Fruit fly (Drosophila melanogaster) whole organism, embryonic: ENCODE data around the gene CG16736.
A peak's percentile ranks its signal among the peaks of the same experiment; 100 is the strongest.

Source experiments
- Blimp-1 ChIP-seq: fragments of 200-800 bp; sonication (Bioruptor generic); optimal IDR thresholded peaks from 3 replicates; lab custom pipeline; 2018; ENCODE audit warnings: missing biosample characterization, missing genetic modification characterization, mild to moderate bottlenecking, moderate library complexity, missing genetic modification reagents
- CG11723 ChIP-seq: fragments of 200-800 bp; sonication (Bioruptor generic); optimal IDR thresholded peaks from 2 replicates; lab custom pipeline; 2017; ENCODE audit warnings: missing biosample characterization, mild to moderate bottlenecking, missing genetic modification characterization
- CG12744 ChIP-seq: fragments of 200-800 bp; sonication (Bioruptor generic); optimal IDR thresholded peaks from 2 replicates; lab custom pipeline; 2016; ENCODE audit warnings: missing biosample characterization, missing genetic modification characterization
- CG14860 ChIP-seq: fragments of 200-800 bp; sonication (Bioruptor generic); IDR thresholded peaks from 3 replicates; pipeline ENCODE4 v1.3.6; 2022; ENCODE audit warnings: missing biosample characterization, missing genetic modification characterization; ENCODE audit not compliant: partially characterized antibody
- CG1602 ChIP-seq: fragments of 200-800 bp; sonication (Bioruptor generic); optimal IDR thresholded peaks from 3 replicates; lab custom pipeline; 2016; ENCODE audit warnings: missing biosample characterization, missing genetic modification characterization
- CG16863 ChIP-seq: fragments of 200-800 bp; sonication (Bioruptor generic); optimal IDR thresholded peaks from 3 replicates; lab custom pipeline; 2016; ENCODE audit warnings: missing biosample characterization, missing genetic modification characterization
- CG17385 ChIP-seq: fragments of 200-800 bp; sonication (Bioruptor generic); optimal IDR thresholded peaks from 3 replicates; lab custom pipeline; 2018; ENCODE audit warnings: missing biosample characterization, mild to moderate bottlenecking, missing genetic modification characterization
- CG2199 ChIP-seq: fragments of 200-800 bp; sonication (Bioruptor generic); IDR thresholded peaks from 3 replicates; pipeline ENCODE4 v1.3.6; 2022; ENCODE audit warnings: missing biosample characterization, missing genetic modification characterization
- CG33213 ChIP-seq: fragments of 200-800 bp; sonication (Bioruptor generic); optimal IDR thresholded peaks from 3 replicates; lab custom pipeline; 2016; ENCODE audit warnings: missing biosample characterization, missing genetic modification characterization
- CG33557 ChIP-seq: fragments of 200-800 bp; sonication (Bioruptor generic); optimal IDR thresholded peaks from 2 replicates; lab custom pipeline; 2019; ENCODE audit warnings: missing biosample characterization, mild to moderate bottlenecking, missing genetic modification characterization, moderate library complexity
- CG4617 ChIP-seq: fragments of 200-800 bp; sonication (Bioruptor generic); optimal IDR thresholded peaks from 3 replicates; lab custom pipeline; 2016; ENCODE audit warnings: missing biosample characterization, missing genetic modification characterization, borderline replicate concordance
- CG4820 ChIP-seq: fragments of 200-800 bp; sonication (Bioruptor generic); optimal IDR thresholded peaks from 3 replicates; lab custom pipeline; 2016; ENCODE audit warnings: missing biosample characterization, missing genetic modification characterization
- CG7271 ChIP-seq: fragments of 200-800 bp; sonication (Bioruptor generic); optimal IDR thresholded peaks from 2 replicates; lab custom pipeline; 2018; ENCODE audit warnings: missing biosample characterization, mild to moderate bottlenecking, missing genetic modification characterization, moderate library complexity
- CG7987 ChIP-seq: fragments of 200-800 bp; sonication (Bioruptor generic); optimal IDR thresholded peaks from 2 replicates; lab custom pipeline; 2018; ENCODE audit warnings: missing biosample characterization, mild to moderate bottlenecking, missing genetic modification characterization, moderate library complexity
- CG9932 ChIP-seq: fragments of 200-800 bp; sonication (Bioruptor generic); IDR thresholded peaks from 2 replicates; pipeline ENCODE4 v1.3.6; 2022; ENCODE audit warnings: missing biosample characterization, missing genetic modification characterization
- CTCF ChIP-seq: fragments of 200-800 bp; sonication (Bioruptor generic); optimal IDR thresholded peaks from 2 replicates; lab custom pipeline; 2017; ENCODE audit warnings: missing biosample characterization, mild to moderate bottlenecking, missing genetic modification characterization, moderate library complexity
- Deaf1 ChIP-seq: fragments of 200-800 bp; optimal IDR thresholded peaks from 3 replicates; lab custom pipeline; 2019; ENCODE audit warnings: missing biosample characterization, mild to moderate bottlenecking, missing genetic modification characterization, moderate library complexity
- Doc3 ChIP-seq: fragments of 200-800 bp; sonication (Bioruptor generic); IDR thresholded peaks from 3 replicates; pipeline ENCODE4 v1.3.6; 2022; ENCODE audit warnings: missing biosample characterization, missing genetic modification characterization; ENCODE audit not compliant: partially characterized antibody
- Drgx ChIP-seq: fragments of 200-800 bp; sonication (Bioruptor generic); IDR thresholded peaks from 2 replicates; pipeline ENCODE4 v1.3.6; 2022; ENCODE audit warnings: missing biosample characterization, missing genetic modification characterization
- HHEX ChIP-seq: fragments of 200-800 bp; sonication (Bioruptor generic); optimal IDR thresholded peaks from 3 replicates; lab custom pipeline; 2017; ENCODE audit warnings: missing biosample characterization, mild to moderate bottlenecking, missing genetic modification characterization, missing genetic modification reagents
- Mad ChIP-seq: fragments of 200-800 bp; sonication (Bioruptor generic); optimal IDR thresholded peaks from 2 replicates; lab custom pipeline; 2016; ENCODE audit warnings: missing biosample characterization, missing genetic modification characterization
- Med ChIP-seq: fragments of 200-800 bp; sonication (Bioruptor generic); peaks from one replicate; lab custom pipeline; 2016; ENCODE audit warnings: missing biosample characterization, missing genetic modification characterization, mild to moderate bottlenecking, inconsistent platforms, moderate library complexity
- NfI ChIP-seq: fragments of 200-800 bp; sonication (Bioruptor generic); optimal IDR thresholded peaks from 3 replicates; lab custom pipeline; 2018; ENCODE audit warnings: missing biosample characterization, mild to moderate bottlenecking, missing genetic modification characterization, moderate library complexity
- PHDP ChIP-seq: fragments of 200-800 bp; sonication (Bioruptor generic); optimal IDR thresholded peaks from 3 replicates; lab custom pipeline; 2018; ENCODE audit warnings: missing biosample characterization, mild to moderate bottlenecking, missing genetic modification characterization, moderate library complexity
- Poxn ChIP-seq: fragments of 200-800 bp; sonication (Bioruptor generic); IDR thresholded peaks from 2 replicates; pipeline ENCODE4 v1.3.6; 2022; ENCODE audit warnings: missing biosample characterization, missing genetic modification characterization
- Sox100B ChIP-seq: fragments of 200-800 bp; sonication (Bioruptor generic); optimal IDR thresholded peaks from 3 replicates; lab custom pipeline; 2018; ENCODE audit warnings: missing biosample characterization, mild to moderate bottlenecking, missing genetic modification characterization
- Stat92E ChIP-seq, 3 experiments: fragments of >200 bp in 2 of 3; fragments of 200-800 bp in 1 of 3; sonication (Bioruptor generic) in 1 of 3; optimal IDR thresholded peaks; 2 replicates each; lab custom pipeline; 2017 to 2019; ENCODE audit warnings: missing biosample characterization in 3 of 3, missing genetic modification characterization in 3 of 3, mild to moderate bottlenecking in 1 of 3, moderate library complexity in 1 of 3
- TFAM ChIP-seq: fragments of 200-800 bp; sonication (Bioruptor generic); optimal IDR thresholded peaks from 2 replicates; lab custom pipeline; 2017; ENCODE audit warnings: missing biosample characterization, missing genetic modification characterization, inconsistent platforms
- aop ChIP-seq: fragments of 200-800 bp; sonication (Bioruptor generic); IDR thresholded peaks from 2 replicates; pipeline ENCODE4 v1.3.6; 2022; ENCODE audit warnings: missing biosample characterization, missing genetic modification characterization
- bigmax ChIP-seq: fragments of 200-800 bp; sonication (Bioruptor generic); optimal IDR thresholded peaks from 2 replicates; lab custom pipeline; 2018; ENCODE audit warnings: missing biosample characterization, mild to moderate bottlenecking, missing genetic modification characterization
- cas ChIP-seq: fragments of 200-800 bp; sonication (Bioruptor generic); IDR thresholded peaks from 2 replicates; pipeline ENCODE4 v1.3.6; 2022; ENCODE audit warnings: missing biosample characterization, missing genetic modification characterization
- cg ChIP-seq: fragments of 200-800 bp; sonication (Bioruptor generic); optimal IDR thresholded peaks from 3 replicates; lab custom pipeline; 2019; ENCODE audit warnings: missing biosample characterization, mild to moderate bottlenecking, missing genetic modification characterization, moderate library complexity
- croc ChIP-seq: fragments of 200-800 bp; sonication (Bioruptor generic); conservative IDR thresholded peaks from 3 replicates; pipeline ENCODE4 v1.3.6; 2022; ENCODE audit warnings: missing biosample characterization, missing genetic modification characterization
- crol ChIP-seq: fragments of 200-800 bp; sonication (Bioruptor generic); IDR thresholded peaks from 2 replicates; pipeline ENCODE4 v1.3.6; 2022; ENCODE audit warnings: missing biosample characterization, missing genetic modification characterization
- exex ChIP-seq: fragments of 200-800 bp; sonication (Bioruptor generic); optimal IDR thresholded peaks from 4 replicates; lab custom pipeline; 2018; ENCODE audit warnings: missing biosample characterization, mild to moderate bottlenecking, missing genetic modification characterization, moderate library complexity
- fd102C ChIP-seq: fragments of 200-800 bp; sonication (Bioruptor generic); optimal IDR thresholded peaks from 2 replicates; lab custom pipeline; 2018; ENCODE audit warnings: missing biosample characterization, mild to moderate bottlenecking, missing genetic modification characterization, moderate library complexity
- fd3F ChIP-seq: fragments of 200-800 bp; sonication (Bioruptor generic); optimal IDR thresholded peaks from 2 replicates; lab custom pipeline; 2018; ENCODE audit warnings: missing biosample characterization, mild to moderate bottlenecking, missing genetic modification characterization, moderate library complexity
- hb ChIP-seq: fragments of 200-800 bp; sonication (Bioruptor generic); IDR thresholded peaks from 3 replicates; pipeline ENCODE4 v1.3.6; 2022; ENCODE audit warnings: missing biosample characterization, missing genetic modification characterization; ENCODE audit not compliant: partially characterized antibody
- hkb ChIP-seq, 2 experiments: fragments of 200-800 bp in 1 of 2; fragments of >200 bp in 1 of 2; sonication (Bioruptor generic) in 1 of 2; IDR thresholded peaks in 1 of 2; optimal IDR thresholded peaks in 1 of 2; 2 replicates each; pipeline versions ENCODE4 v1.3.6 to Lab custom; 2017 to 2022; ENCODE audit warnings: missing biosample characterization in 1 of 2, missing genetic modification characterization in 1 of 2
- insv ChIP-seq, 2 experiments: fragments of 200-800 bp; sonication (Bioruptor generic); optimal IDR thresholded peaks; 3 replicates each; lab custom pipeline; 2016 to 2018; ENCODE audit warnings: missing biosample characterization in 2 of 2, missing genetic modification characterization in 2 of 2
- knrl ChIP-seq: fragments of 200-800 bp; sonication (Bioruptor generic); IDR thresholded peaks from 3 replicates; pipeline ENCODE4 v1.3.6; 2022; ENCODE audit warnings: missing biosample characterization, missing genetic modification characterization; ENCODE audit not compliant: partially characterized antibody
- onecut ChIP-seq: fragments of 200-800 bp; sonication (Bioruptor generic); IDR thresholded peaks from 2 replicates; pipeline ENCODE4 v1.3.6; 2022; ENCODE audit warnings: missing biosample characterization, missing genetic modification characterization
- phol ChIP-seq: fragments of 200-800 bp; sonication (Bioruptor generic); optimal IDR thresholded peaks from 3 replicates; lab custom pipeline; 2018; ENCODE audit warnings: missing biosample characterization, mild to moderate bottlenecking, missing genetic modification characterization, moderate library complexity
- sens ChIP-seq: fragments of 200-800 bp; sonication (Bioruptor generic); peaks from one replicate; lab custom pipeline; 2016; ENCODE audit warnings: missing biosample characterization, missing genetic modification characterization
- sens-2 ChIP-seq: fragments of 200-800 bp; sonication (Bioruptor generic); IDR thresholded peaks from 2 replicates; pipeline ENCODE4 v1.3.6; 2022; ENCODE audit warnings: missing biosample characterization, missing genetic modification characterization
- sim ChIP-seq: fragments of 200-800 bp; sonication (Bioruptor generic); IDR thresholded peaks from 2 replicates; pipeline ENCODE4 v1.3.6; 2022; ENCODE audit warnings: missing biosample characterization, missing genetic modification characterization
- slou ChIP-seq: fragments of 200-800 bp; sonication (Bioruptor generic); optimal IDR thresholded peaks from 3 replicates; lab custom pipeline; 2016; ENCODE audit warnings: missing biosample characterization, missing genetic modification characterization
- sug ChIP-seq: fragments of 200-800 bp; optimal IDR thresholded peaks from 2 replicates; lab custom pipeline; 2019; ENCODE audit warnings: missing biosample characterization, mild to moderate bottlenecking, missing genetic modification characterization, moderate library complexity
- yki ChIP-seq: fragments of >200 bp; optimal IDR thresholded peaks from 3 replicates; lab custom pipeline; 2018

The CG16736 gene

DNA sequence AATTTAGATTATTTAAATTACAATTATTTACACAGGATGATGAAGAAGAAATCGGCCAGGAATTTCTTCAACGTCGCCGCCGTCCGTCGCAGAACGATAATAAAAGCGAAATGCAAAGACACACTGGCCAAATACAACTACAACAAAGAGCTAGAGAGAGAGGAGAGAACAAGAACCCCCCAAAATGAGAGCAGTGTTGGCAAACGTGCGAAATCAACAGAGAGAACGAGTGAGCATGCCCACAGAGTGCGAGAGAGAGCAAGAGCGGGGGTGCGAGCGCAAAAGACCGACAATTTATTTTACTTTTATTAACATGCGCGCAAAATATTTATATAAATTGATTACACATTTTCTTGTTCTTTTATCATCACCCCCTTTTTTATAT lies 20.6 kb downstream of the CG16736 start (continued):
- TF ChIP-seq crol (GFP tag; lab: Robert Waterston, UW) = peak; percentile 70
- no peak for TF ChIP-seq cg (GFP tag; lab: Kevin White, UChicago)
- TF ChIP-seq insv (GFP tag; optimal IDR thresholded peaks at IDR 0.05; lab: Kevin White, UChicago) = peak in 1 of 2 experiments; percentile 6
- 0 out of 2 replicates have a peak, but pooled peaks have one; percentile 22 for TF ChIP-seq sim (GFP tag; lab: Robert Waterston, UW)
- TF ChIP-seq cas (GFP tag; lab: Robert Waterston, UW) = no peak
- peak; percentile 50; the same call in 1 of the 2 replicates for TF ChIP-seq Drgx
- no peak for TF ChIP-seq CG1602 (GFP tag; lab: Kevin White, UChicago)
- no peak for TF ChIP-seq knrl (GFP tag; lab: Robert Waterston, UW)
- TF ChIP-seq CG16863 = no peak
- no peak for TF ChIP-seq Blimp-1 (GFP tag; lab: Kevin White, UChicago)
- TF ChIP-seq Poxn (GFP tag; lab: Robert Waterston, UW) = no peak
- no peak for TF ChIP-seq hkb (optimal IDR thresholded peaks at IDR 0.05; lab: Kevin White, UChicago)
- TF ChIP-seq hkb (GFP tag; IDR thresholded peaks at IDR 0.05; lab: Robert Waterston, UW) = peak; percentile 45; the same call in 1 of the 2 replicates
- TF ChIP-seq Doc3 (GFP tag; lab: Robert Waterston, UW) = no peak
- TF ChIP-seq aop = no peak
- TF ChIP-seq CG33213 (GFP tag; lab: Kevin White, UChicago) = no peak
- TF ChIP-seq exex (tag; lab: Kevin White, UChicago) = no peak
- TF ChIP-seq NfI (GFP tag; lab: Kevin White, UChicago) = peak; percentile 38
- no peak for TF ChIP-seq Sox100B (GFP tag; lab: Kevin White, UChicago)
- TF ChIP-seq PHDP (tag; lab: Kevin White, UChicago) = no peak
- peak; percentile 34 for TF ChIP-seq CG7987
- TF ChIP-seq Med = peak; percentile 90

DNA sequence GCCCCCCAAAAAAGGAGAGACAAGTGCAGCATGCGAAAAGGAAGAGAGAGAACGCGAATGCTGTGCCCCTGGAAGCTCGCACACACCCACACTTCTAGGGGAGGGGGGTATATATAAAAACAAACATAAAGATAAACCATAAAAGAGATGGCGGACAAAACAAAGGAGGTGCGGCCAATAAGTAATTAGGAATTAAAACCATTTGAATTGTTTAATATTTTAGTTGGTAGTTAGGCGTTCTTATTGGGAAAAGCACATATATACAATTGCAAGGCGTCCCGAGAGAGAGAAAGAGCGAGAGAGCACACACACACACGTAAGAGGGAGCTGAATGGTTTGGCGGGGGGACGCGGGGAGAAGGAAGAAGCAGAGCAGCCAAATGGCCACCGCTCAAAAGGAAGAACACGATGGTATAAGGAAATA lies 21.4 kb downstream of the CG16736 start:
- no peak for TF ChIP-seq CG14860 (GFP tag; lab: Robert Waterston, UW)
- TF ChIP-seq CG7271 (tag; lab: Kevin White, UChicago) = no peak
- no peak for TF ChIP-seq fd3F (GFP tag; lab: Kevin White, UChicago)
- no peak for TF ChIP-seq HHEX
- peak; percentile 15 for TF ChIP-seq yki
- TF ChIP-seq Stat92E (GFP tag; optimal IDR thresholded peaks at IDR 0.05; lab: Kevin White, UChicago) = no peak
- TF ChIP-seq Deaf1 = peak; percentile 36
- TF ChIP-seq CTCF = no peak
- no peak for TF ChIP-seq fd102C (GFP tag; lab: Kevin White, UChicago)
- TF ChIP-seq CG2199 (GFP tag; lab: Robert Waterston, UW) = no peak
- TF ChIP-seq onecut (GFP tag; lab: Robert Waterston, UW) = 0 out of 2 replicates have a peak, but pooled peaks have one; percentile 2
- no peak for TF ChIP-seq sens-2
- no peak for TF ChIP-seq CG4617 (GFP tag; lab: Kevin White, UChicago)
- peak in 1 of 2 experiments; percentile 77 for TF ChIP-seq insv (GFP tag; optimal IDR thresholded peaks at IDR 0.05; lab: Kevin White, UChicago)
- TF ChIP-seq CG12744 (GFP tag; lab: Kevin White, UChicago) = no peak
- no peak for TF ChIP-seq sug (tag; lab: Kevin White, UChicago)
- TF ChIP-seq TFAM (GFP tag; lab: Kevin White, UChicago) = no peak
- TF ChIP-seq Mad (GFP tag; lab: Kevin White, UChicago) = no peak
- no peak for TF ChIP-seq sens (GFP tag; lab: Kevin White, UChicago)
- TF ChIP-seq Sox100B (GFP tag; lab: Kevin White, UChicago) = no peak
- TF ChIP-seq cg (GFP tag; lab: Kevin White, UChicago) = peak; percentile 72
- no peak for TF ChIP-seq slou
- peak; percentile 52 for TF ChIP-seq bigmax
- peak; percentile 98 for TF ChIP-seq crol (GFP tag; lab: Robert Waterston, UW)
- no peak for TF ChIP-seq croc (GFP tag; lab: Robert Waterston, UW)
- no peak for TF ChIP-seq CG11723 (GFP tag; lab: Kevin White, UChicago)
- no peak for TF ChIP-seq CG33557 (GFP tag; lab: Kevin White, UChicago)
- peak; percentile 3 for TF ChIP-seq phol
- no peak for TF ChIP-seq hb
- TF ChIP-seq CG9932 = no peak
- no peak for TF ChIP-seq CG4820 (GFP tag; lab: Kevin White, UChicago)
- peak; percentile 88 for TF ChIP-seq CG17385 (GFP tag; lab: Kevin White, UChicago)
